Worm (Caenorhabditis elegans) whole organism, midembryonic: ENCODE measurements around the gene otub-1.

ENCODE experiments used
- T22C8.4 ChIP-seq: fragments of 200-800 bp; sonication (Bioruptor generic); IDR thresholded peaks from 2 replicates; pipeline ENCODE4 v1.3.6; 2022; ENCODE audit warnings: missing genetic modification characterization, missing compliant biosample characterization
- flt-1 ChIP-seq: fragments of 200-800 bp; sonication (Bioruptor generic); IDR thresholded peaks from 2 replicates; pipeline ENCODE4 v1.3.6; 2022; ENCODE audit warnings: missing genetic modification characterization, missing compliant biosample characterization
- klf-2 ChIP-seq: fragments of 200-800 bp; sonication (Bioruptor generic); conservative IDR thresholded peaks from 2 replicates; pipeline ENCODE4 v1.3.6; 2022; ENCODE audit warnings: missing genetic modification reagents, missing genetic modification characterization, missing compliant biosample characterization
- med-1 ChIP-seq: sonication (generic microtip); optimal IDR thresholded peaks from 2 replicates; lab custom pipeline; 2017; ENCODE audit warnings: missing genetic modification characterization, mild to moderate bottlenecking, missing compliant biosample characterization, antibody characterized with exemption, missing genetic modification reagents; ENCODE audit not compliant: insufficient read depth
- ref-1 ChIP-seq: fragments of 200-800 bp; sonication (Bioruptor generic); conservative IDR thresholded peaks from 2 replicates; pipeline ENCODE4 v1.3.6; 2022; ENCODE audit warnings: missing genetic modification reagents, missing genetic modification characterization, missing compliant biosample characterization
- tab-1 ChIP-seq: fragments of 200-800 bp; sonication (Bioruptor generic); IDR thresholded peaks from 2 replicates; pipeline ENCODE4 v1.3.6; 2022; ENCODE audit warnings: missing genetic modification characterization, missing compliant biosample characterization
- ztf-23 ChIP-seq: fragments of 200-800 bp; sonication (Bioruptor generic); IDR thresholded peaks from 2 replicates; pipeline ENCODE4 v1.3.6; 2022; ENCODE audit warnings: missing genetic modification reagents, missing genetic modification characterization, missing compliant biosample characterization

DNA sequence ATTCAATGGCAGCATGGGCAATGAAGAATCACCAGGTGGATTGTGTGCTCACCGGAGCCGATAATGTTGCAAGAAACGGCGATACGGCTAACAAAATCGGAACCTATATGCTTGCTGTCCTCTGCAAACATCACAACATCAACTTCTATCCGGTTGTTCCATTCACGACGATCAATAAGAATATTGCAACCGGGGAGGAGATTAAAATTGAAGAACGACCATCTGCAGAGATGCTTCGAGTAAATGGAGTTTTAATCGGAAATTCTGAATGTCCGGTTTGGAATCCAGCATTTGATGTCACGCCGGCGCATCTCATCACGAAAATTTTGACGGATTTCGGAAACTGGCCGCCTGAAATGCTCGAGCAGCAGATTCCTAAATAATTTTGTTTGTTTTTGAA lies 17.6 kb downstream of the otub-1 start:
- TF ChIP-seq ref-1 (GFP tag; lab: Robert Waterston, UW), result no peak
- no peak for TF ChIP-seq klf-2
- no peak for TF ChIP-seq ztf-23
- TF ChIP-seq med-1 (GFP tag; lab: Kevin White, UChicago), result no peak
- no peak for TF ChIP-seq flt-1
- no peak for TF ChIP-seq tab-1 (GFP tag; lab: Robert Waterston, UW)
- TF ChIP-seq T22C8.4, result no peak
